Worm (Caenorhabditis elegans) whole organism, L4/young adult: ENCODE data around the gene R53.4.

Source experiments
- dao-5 ChIP-seq: sonication (generic microtip); optimal IDR thresholded peaks from 2 replicates; lab custom pipeline; 2016; ENCODE audit warnings: missing genotype, missing genetic modification characterization, moderate library complexity, missing compliant biosample characterization
- him-1 ChIP-seq: sonication (generic microtip); optimal IDR thresholded peaks from 2 replicates; lab custom pipeline; 2016; ENCODE audit warnings: missing genotype, missing genetic modification reagents, missing genetic modification characterization, missing compliant biosample characterization

ce11 chrII:10014384-10014783, 46.5 kb upstream of the R53.4 start:
- TF ChIP-seq dao-5 (tag; lab: Kevin White, UChicago) (no peak), him-1 (tag; lab: Kevin White, UChicago) (no peak)
